Worm (Caenorhabditis elegans): ENCODE results near the gene F13H8.2.

ce11 chrII:6294261-6294660, 24.1 kb downstream of the F13H8.2 start, which contains the start of gene mps-1:
- TF ChIP-seq mls-2 (tag; optimal IDR thresholded peaks at IDR 0.05) (no peak), lsy-2 (tag; optimal IDR thresholded peaks at IDR 0.05) (no peak), ceh-39 (tag; optimal IDR thresholded peaks at IDR 0.05) (no peak), elt-1 (tag; optimal IDR thresholded peaks at IDR 0.05; ENCODE audit: borderline replicate concordance, insufficient read depth) (no peak), nhr-237 (tag; optimal IDR thresholded peaks at IDR 0.05) (no peak), mab-5 (tag; optimal IDR thresholded peaks at IDR 0.05) (no peak), unc-120 (tag; optimal IDR thresholded peaks at IDR 0.05; ENCODE audit: poor library complexity, severe bottlenecking) (no peak), blmp-1 (tag; optimal IDR thresholded peaks at IDR 0.05) (no peak), pha-4 (tag; optimal IDR thresholded peaks at IDR 0.05) (no peak), nhr-28 (tag; optimal IDR thresholded peaks at IDR 0.05) (no peak), snpc-4 (tag; optimal IDR thresholded peaks at IDR 0.05) (no peak), unc-62 (GFP tag; optimal IDR thresholded peaks at IDR 0.05) (no peak)
